Fruit fly (Drosophila melanogaster): ENCODE results near the gene CG4558.
A peak's percentile ranks its signal among the peaks of the same experiment; 100 is the strongest.

CG4558 gene

DNA sequence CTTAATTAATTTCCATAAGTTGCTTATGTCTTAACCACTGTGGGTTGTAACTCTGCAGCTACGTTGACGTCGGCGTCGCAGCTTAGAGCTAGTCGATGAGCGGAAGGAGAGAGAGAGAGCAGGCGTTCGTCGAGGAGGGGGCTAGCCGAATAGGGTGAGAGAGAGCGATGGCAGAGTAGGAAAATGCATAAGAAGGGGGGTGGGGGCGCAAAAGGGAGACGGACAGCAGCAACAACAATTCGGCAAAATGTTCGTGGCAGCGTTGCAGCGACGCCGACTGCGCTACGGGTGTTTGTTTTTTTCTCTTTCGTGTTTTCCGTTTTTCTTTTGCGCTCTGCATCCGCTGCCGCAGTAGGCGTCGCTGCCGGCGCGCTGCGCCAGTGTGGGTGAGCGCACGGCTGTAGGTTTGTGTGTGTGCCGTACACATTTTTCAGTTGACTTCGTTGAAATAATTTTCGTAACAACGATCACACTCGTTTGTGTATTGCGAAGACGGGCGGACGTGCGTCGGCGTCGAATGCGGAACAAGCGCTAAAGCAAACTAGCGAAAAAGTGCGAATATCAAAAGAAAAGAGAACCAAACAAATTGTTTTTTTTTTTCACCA lies 18.6 kb downstream of the CG4558 start (continued):
- TF ChIP-seq zfh1 (GFP tag; IDR thresholded peaks at IDR 0.05) (peak; percentile 40; the same call in 1 of the 3 replicates), Six4 (GFP tag; optimal IDR thresholded peaks at IDR 0.05) (no peak), CG13287 (GFP tag; IDR thresholded peaks at IDR 0.05; ENCODE audit: partially characterized antibody) (peak; percentile 46; the same call in 1 of the 2 replicates), sd (tag; optimal IDR thresholded peaks at IDR 0.05) (peak; percentile 72), Adf1 (GFP tag; IDR thresholded peaks at IDR 0.05) (peak; percentile 99), MESR4 (GFP tag; optimal IDR thresholded peaks at IDR 0.05) (no peak), CHES-1-like (GFP tag; optimal IDR thresholded peaks at IDR 0.05) (peak; percentile 25), CG30020 (tag; optimal IDR thresholded peaks at IDR 0.05) (no peak), slbo (GFP tag; IDR thresholded peaks at IDR 0.05) (peak; percentile 44), CG4707 (GFP tag; optimal IDR thresholded peaks at IDR 0.05) (no peak), trem (tag; optimal IDR thresholded peaks at IDR 0.05) (no peak), dimm (GFP tag; IDR thresholded peaks at IDR 0.05) (no peak), CG11093 (GFP tag; IDR thresholded peaks at IDR 0.05) (no peak), CG6854 (GFP tag; optimal IDR thresholded peaks at IDR 0.05) (no peak), dysf (GFP tag; IDR thresholded peaks at IDR 0.05) (no peak), run (tag; optimal IDR thresholded peaks at IDR 0.05) (no peak), CG5953 (GFP tag; IDR thresholded peaks at IDR 0.05) (no peak), YL-1 (GFP tag; optimal IDR thresholded peaks at IDR 0.05) (no peak), crc (GFP tag; optimal IDR thresholded peaks at IDR 0.05) (no peak), bcd (GFP tag; optimal IDR thresholded peaks at IDR 0.05) (peak; percentile 49), CG13894 (tag; optimal IDR thresholded peaks at IDR 0.05) (peak; percentile 7), amos (GFP tag; IDR thresholded peaks at IDR 0.05; ENCODE audit: partially characterized antibody) (peak; percentile 35; the same call in 1 of the 2 replicates), CG12219 (GFP tag; optimal IDR thresholded peaks at IDR 0.05) (no peak), Antp (GFP tag; optimal IDR thresholded peaks at IDR 0.05) (no peak), CG11696 (GFP tag; IDR thresholded peaks at IDR 0.05) (0 out of 2 replicates have a peak, but pooled peaks have one; percentile 50), CG34422 (GFP tag; IDR thresholded peaks at IDR 0.05) (peak; percentile 66; the same call in 1 of the 3 replicates), Hsf (GFP tag; optimal IDR thresholded peaks at IDR 0.05) (no peak), ssp (GFP tag; IDR thresholded peaks at IDR 0.05) (no peak), CG8924 (tag; optimal IDR thresholded peaks at IDR 0.05) (no peak), seq (GFP tag; IDR thresholded peaks at IDR 0.05) (peak; percentile 6; the same call in 1 of the 2 replicates), CG31441 (GFP tag; IDR thresholded peaks at IDR 0.05) (no peak), insv (GFP tag; optimal IDR thresholded peaks at IDR 0.05) (no peak), CoRest (tag; optimal IDR thresholded peaks at IDR 0.05) (peak; percentile 78), D (optimal IDR thresholded peaks at IDR 0.05) (no peak), D (GFP tag; optimal IDR thresholded peaks at IDR 0.05) (peak; percentile 35), Sin3A (optimal IDR thresholded peaks at IDR 0.05) (no peak), CG2120 (GFP tag; optimal IDR thresholded peaks at IDR 0.05) (peak; percentile 26), CG11504 (tag; optimal IDR thresholded peaks at IDR 0.05) (no peak), CG6654 (GFP tag; optimal IDR thresholded peaks at IDR 0.05) (peak; percentile 6), nau (GFP tag; optimal IDR thresholded peaks at IDR 0.05) (no peak), Pdp1 (GFP tag; optimal IDR thresholded peaks at IDR 0.05) (peak in 1 of 2 experiments; percentile 51), Rfx (GFP tag; IDR thresholded peaks at IDR 0.05) (peak; percentile 44; the same call in 1 of the 2 replicates), CG14441 (GFP tag; IDR thresholded peaks at IDR 0.05) (no peak), CG17385 (GFP tag; optimal IDR thresholded peaks at IDR 0.05) (peak; percentile 56), chm (GFP tag; IDR thresholded peaks at IDR 0.05) (peak; percentile 75), dmrt11E (tag; optimal IDR thresholded peaks at IDR 0.05) (no peak), bigmax (GFP tag; optimal IDR thresholded peaks at IDR 0.05) (no peak), CG17359 (tag; optimal IDR thresholded peaks at IDR 0.05) (peak; percentile 9), CG12299 (tag; optimal IDR thresholded peaks at IDR 0.05) (peak; percentile 16), ems (GFP tag; optimal IDR thresholded peaks at IDR 0.05) (no peak), crol (GFP tag; IDR thresholded peaks at IDR 0.05) (peak; percentile 95)

Data from whole organism, embryonic.